Worm (Caenorhabditis elegans): ENCODE results near the gene svh-1.
A peak's percentile ranks its signal among the peaks of the same experiment; 100 is the strongest.

The svh-1 gene

ce11 chrIV:8205272-8206098, 929 bp upstream of the svh-1 start, which contains the start of gene hgrs-1:
Gene hgrs-1, minus strand, starts transcription at chrIV:8206048.
- TF ChIP-seq ceh-44 (GFP tag; IDR thresholded peaks at IDR 0.05) = no peak
- TF ChIP-seq hif-1 (tag; optimal IDR thresholded peaks at IDR 0.05) = no peak
- TF ChIP-seq snpc-4 (tag; optimal IDR thresholded peaks at IDR 0.05) = no peak
- peak; percentile 28 for TF ChIP-seq hlh-30 (tag; optimal IDR thresholded peaks at IDR 0.05; ENCODE audit: insufficient read depth)
- no peak for TF ChIP-seq mxl-2 (GFP tag; conservative IDR thresholded peaks at IDR 0.05)
- TF ChIP-seq hmg-1.1 (GFP tag; IDR thresholded peaks at IDR 0.05) = peak; percentile 22; the same call in 1 of the 2 replicates
- no peak for TF ChIP-seq vab-7 (GFP tag; IDR thresholded peaks at IDR 0.05)
- no peak for TF ChIP-seq cey-2 (tag; optimal IDR thresholded peaks at IDR 0.05; ENCODE audit: borderline replicate concordance, insufficient read depth)
- TF ChIP-seq lim-7 (GFP tag; IDR thresholded peaks at IDR 0.05) = no peak
- no peak for TF ChIP-seq snpc-1.2 (GFP tag; IDR thresholded peaks at IDR 0.05)
- TF ChIP-seq daf-19 (GFP tag; conservative IDR thresholded peaks at IDR 0.05) = no peak
- no peak for TF ChIP-seq zag-1 (tag; optimal IDR thresholded peaks at IDR 0.05)
- no peak for TF ChIP-seq hlh-11 (tag; optimal IDR thresholded peaks at IDR 0.05)
- TF ChIP-seq egl-27 (tag; optimal IDR thresholded peaks at IDR 0.05) = no peak
- TF ChIP-seq tra-1 (GFP tag; IDR thresholded peaks at IDR 0.05) = no peak
- peak; percentile 69 for TF ChIP-seq mes-2 (tag; optimal IDR thresholded peaks at IDR 0.05; ENCODE audit: poor library complexity, severe bottlenecking)
- no peak for TF ChIP-seq madf-5 (GFP tag; IDR thresholded peaks at IDR 0.05)
- no peak for TF ChIP-seq zip-2 (tag; optimal IDR thresholded peaks at IDR 0.05)
- no peak for TF ChIP-seq nhr-25 (tag; optimal IDR thresholded peaks at IDR 0.05; ENCODE audit: borderline replicate concordance, insufficient read depth)
- peak; percentile 23 for TF ChIP-seq nhr-6 (tag; optimal IDR thresholded peaks at IDR 0.05)

ce11 chrIV:8208855-8209254, 2.4 kb downstream of the svh-1 start:
- TF ChIP-seq daf-12 (tag; optimal IDR thresholded peaks at IDR 0.05) (no peak), aha-1 (tag) (peak; percentile 55), unc-62 (GFP tag; optimal IDR thresholded peaks at IDR 0.05 in 1 of 2) (peak in 1 of 2 experiments; percentile 94), unc-62 (tag; optimal IDR thresholded peaks at IDR 0.05) (no peak), snpc-4 (tag; optimal IDR thresholded peaks at IDR 0.05) (no peak)

- TF ChIP-seq nhr-6 (tag; optimal IDR thresholded peaks at IDR 0.05) (no peak), hif-1 (tag; optimal IDR thresholded peaks at IDR 0.05) (no peak), unc-39 (tag; optimal IDR thresholded peaks at IDR 0.05) (no peak), daf-19 (GFP tag; conservative IDR thresholded peaks at IDR 0.05) (no peak), dmd-6 (GFP tag; IDR thresholded peaks at IDR 0.05) (no peak), nhr-10 (tag; optimal IDR thresholded peaks at IDR 0.05) (no peak), zag-1 (tag; optimal IDR thresholded peaks at IDR 0.05) (no peak), fkh-10 (GFP tag; optimal IDR thresholded peaks at IDR 0.05) (no peak), dve-1 (tag; optimal IDR thresholded peaks at IDR 0.05; ENCODE audit: insufficient read depth) (no peak), nhr-48 (tag; optimal IDR thresholded peaks at IDR 0.05) (no peak), F10B5.3 (tag; optimal IDR thresholded peaks at IDR 0.05) (no peak), lir-3 (tag; optimal IDR thresholded peaks at IDR 0.05) (no peak), snpc-4 (tag; optimal IDR thresholded peaks at IDR 0.05) (no peak), sdz-12 (GFP tag; optimal IDR thresholded peaks at IDR 0.05) (no peak), zfp-3 (GFP tag; conservative IDR thresholded peaks at IDR 0.05) (no peak), spr-1 (tag; optimal IDR thresholded peaks at IDR 0.05) (no peak), tra-1 (GFP tag; IDR thresholded peaks at IDR 0.05) (no peak), nhr-25 (tag; optimal IDR thresholded peaks at IDR 0.05; ENCODE audit: borderline replicate concordance, insufficient read depth) (no peak), lin-39 (tag; optimal IDR thresholded peaks at IDR 0.05) (no peak)
Measured at ce11 chrIV:8210300-8210699, 3.9 kb downstream of the svh-1 start, which contains the start of gene C07G1.6. Gene C07G1.6, minus strand, starts transcription at chrIV:8210400.

Measured in whole organism, L4 larva.